Fruit fly (Drosophila melanogaster): ENCODE results near the gene CG42590.

DNA sequence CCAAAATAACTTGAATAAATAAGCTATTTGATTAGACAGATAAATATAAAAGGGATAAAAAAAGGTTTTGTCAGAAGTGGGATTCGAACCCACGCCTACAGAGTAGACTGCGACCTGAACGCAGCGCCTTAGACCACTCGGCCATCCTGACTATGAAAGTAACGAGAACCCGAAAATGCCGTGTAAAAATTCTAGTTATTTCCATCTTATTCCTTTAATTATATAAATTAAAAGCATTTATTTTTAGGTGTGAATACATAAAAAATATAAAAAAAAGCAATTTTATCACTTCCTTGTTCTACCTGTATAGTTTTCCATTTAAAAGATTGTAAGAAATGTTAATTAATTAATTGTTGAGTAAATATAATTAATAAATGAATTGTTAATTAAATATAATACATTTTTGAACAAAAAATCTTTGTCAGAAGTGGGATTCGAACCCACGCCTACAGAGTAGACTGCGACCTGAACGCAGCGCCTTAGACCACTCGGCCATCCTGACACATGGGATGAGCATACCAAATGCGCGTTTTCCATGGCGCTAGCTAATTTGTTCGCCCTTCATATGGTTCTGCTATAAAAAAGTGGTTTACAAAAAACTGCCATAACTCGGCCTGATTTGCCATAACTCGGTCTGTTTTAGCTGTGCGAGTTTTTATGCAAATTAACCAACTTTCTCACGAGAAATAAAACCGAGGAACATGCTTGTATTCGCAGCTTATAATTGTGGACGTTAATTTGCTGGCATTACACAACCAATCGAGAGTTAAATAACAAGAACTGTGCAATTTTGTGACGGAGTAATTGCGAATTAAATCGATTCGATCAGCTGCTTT lies 3.3 kb downstream of the CG42590 start:
- TF ChIP-seq CG15514 (GFP tag; optimal IDR thresholded peaks at IDR 0.05): peak; percentile 9
- no peak for TF ChIP-seq CG10366 (GFP tag; IDR thresholded peaks at IDR 0.05)
- no peak for TF ChIP-seq NfI (GFP tag; optimal IDR thresholded peaks at IDR 0.05)
- TF ChIP-seq CG16815 (GFP tag; optimal IDR thresholded peaks at IDR 0.05): no peak
- TF ChIP-seq zf30C (GFP tag; optimal IDR thresholded peaks at IDR 0.05): no peak

Data from whole organism, embryonic.